Fruit fly (Drosophila melanogaster): ENCODE measurements around the gene mRpL1.

The mRpL1 gene

dm6 chr3R:8261634-8262033 is 39.6 kb upstream of the mRpL1 start:
- TF ChIP-seq CG1792 (GFP tag; optimal IDR thresholded peaks at IDR 0.05): no peak
- TF ChIP-seq Trl (optimal IDR thresholded peaks at IDR 0.05): peak in 1 of 2 experiments; percentile 74
- no peak for TF ChIP-seq Trl (GFP tag; optimal IDR thresholded peaks at IDR 0.05)
- no peak for TF ChIP-seq Hr3 (GFP tag; optimal IDR thresholded peaks at IDR 0.05)
- TF ChIP-seq CG4360 (GFP tag; IDR thresholded peaks at IDR 0.05): no peak
- TF ChIP-seq ERR (GFP tag; optimal IDR thresholded peaks at IDR 0.05): no peak
- no peak for TF ChIP-seq croc (GFP tag; conservative IDR thresholded peaks at IDR 0.05)
- TF ChIP-seq sisA (GFP tag; IDR thresholded peaks at IDR 0.05): no peak

dm6 chr3R:8264302-8265080 is 36.7 kb upstream of the mRpL1 start, which contains the start of the genes RPA1 and Mcm2:
Gene RPA1 (minus strand): TSS chr3R:8264451.
Gene Mcm2 (plus strand): TSS chr3R:8264970.
- peak; percentile 67; the same call in 1 of the 2 replicates for TF ChIP-seq aop (GFP tag; IDR thresholded peaks at IDR 0.05)
- peak; percentile 10 for TF ChIP-seq kah (GFP tag; optimal IDR thresholded peaks at IDR 0.05)
- peak; percentile 17 for TF ChIP-seq disco-r (GFP tag; optimal IDR thresholded peaks at IDR 0.05)
- no peak for TF ChIP-seq prd (optimal IDR thresholded peaks at IDR 0.05)
- TF ChIP-seq prd (GFP tag; IDR thresholded peaks at IDR 0.05): peak; percentile 88
- peak; percentile 98 for TF ChIP-seq grau (tag; optimal IDR thresholded peaks at IDR 0.05)
- peak; percentile 48; the same call in 1 of the 2 replicates for TF ChIP-seq Rx (GFP tag; IDR thresholded peaks at IDR 0.05)
- TF ChIP-seq pum (GFP tag; optimal IDR thresholded peaks at IDR 0.05): peak; percentile 44
- TF ChIP-seq CG4360 (GFP tag; IDR thresholded peaks at IDR 0.05): peak; percentile 14; the same call in 1 of the 2 replicates
- TF ChIP-seq Atf6 (GFP tag; IDR thresholded peaks at IDR 0.05): peak; percentile 50; the same call in 1 of the 2 replicates
- TF ChIP-seq CG7963 (GFP tag; IDR thresholded peaks at IDR 0.05; ENCODE audit: partially characterized antibody): no peak
- TF ChIP-seq cas (GFP tag; IDR thresholded peaks at IDR 0.05): peak; percentile 63; the same call in 1 of the 2 replicates
- TF ChIP-seq ranshi (GFP tag; IDR thresholded peaks at IDR 0.05): peak; percentile 73; the same call in 1 of the 2 replicates
- TF ChIP-seq NK7.1 (GFP tag; optimal IDR thresholded peaks at IDR 0.05): no peak
- peak; percentile 55 for TF ChIP-seq BtbVII (GFP tag; optimal IDR thresholded peaks at IDR 0.05)
- peak; percentile 56; the same call in 1 of the 2 replicates for TF ChIP-seq sens-2 (GFP tag; IDR thresholded peaks at IDR 0.05)
- TF ChIP-seq vvl (GFP tag; IDR thresholded peaks at IDR 0.05): peak; percentile 78
- TF ChIP-seq nom (GFP tag; optimal IDR thresholded peaks at IDR 0.05): peak; percentile 59
- no peak for TF ChIP-seq Mes4 (GFP tag; optimal IDR thresholded peaks at IDR 0.05)
- no peak for TF ChIP-seq Eip74EF (GFP tag; optimal IDR thresholded peaks at IDR 0.05)
- no peak for TF ChIP-seq CG7745 (tag; optimal IDR thresholded peaks at IDR 0.05)
- peak; percentile 73 for TF ChIP-seq E2f2 (GFP tag; IDR thresholded peaks at IDR 0.05)
- TF ChIP-seq CG14710 (tag; optimal IDR thresholded peaks at IDR 0.05): peak; percentile 82
- TF ChIP-seq inv (GFP tag; IDR thresholded peaks at IDR 0.05; ENCODE audit: partially characterized antibody): no peak
- TF ChIP-seq tx (GFP tag; optimal IDR thresholded peaks at IDR 0.05): peak; percentile 10
- TF ChIP-seq pita (GFP tag; optimal IDR thresholded peaks at IDR 0.05): no peak
- peak in 1 of 2 experiments; percentile 60 for TF ChIP-seq Hr51 (GFP tag; optimal IDR thresholded peaks at IDR 0.05)
- TF ChIP-seq CG13894 (tag; optimal IDR thresholded peaks at IDR 0.05): peak; percentile 44
- no peak for TF ChIP-seq en (GFP tag; optimal IDR thresholded peaks at IDR 0.05)
- peak; percentile 72 for TF ChIP-seq Drgx (GFP tag; IDR thresholded peaks at IDR 0.05)
- no peak for TF ChIP-seq sima (GFP tag; optimal IDR thresholded peaks at IDR 0.05)
- TF ChIP-seq CG12942 (GFP tag; optimal IDR thresholded peaks at IDR 0.05): peak; percentile 69
- no peak for TF ChIP-seq D (optimal IDR thresholded peaks at IDR 0.05)
- TF ChIP-seq D (GFP tag; optimal IDR thresholded peaks at IDR 0.05): peak; percentile 70
- no peak for TF ChIP-seq pan (optimal IDR thresholded peaks at IDR 0.05)
- peak in 1 of 2 experiments; percentile 79 for TF ChIP-seq pan (GFP tag; optimal IDR thresholded peaks at IDR 0.05 in 1 of 2, IDR thresholded peaks at IDR 0.05 in 1 of 2)
- TF ChIP-seq sug (tag; optimal IDR thresholded peaks at IDR 0.05): peak; percentile 82
- TF ChIP-seq CG6765 (GFP tag; optimal IDR thresholded peaks at IDR 0.05): peak; percentile 56
- TF ChIP-seq Hey (tag; optimal IDR thresholded peaks at IDR 0.05): no peak
- TF ChIP-seq CG2712 (tag; optimal IDR thresholded peaks at IDR 0.05): peak; percentile 83
- no peak for TF ChIP-seq Hmx (GFP tag; optimal IDR thresholded peaks at IDR 0.05)
- TF ChIP-seq CG15269 (tag; optimal IDR thresholded peaks at IDR 0.05): peak; percentile 78
